Fruit fly (Drosophila melanogaster): Measurements from ENCODE around the gene CG17855.

DNA sequence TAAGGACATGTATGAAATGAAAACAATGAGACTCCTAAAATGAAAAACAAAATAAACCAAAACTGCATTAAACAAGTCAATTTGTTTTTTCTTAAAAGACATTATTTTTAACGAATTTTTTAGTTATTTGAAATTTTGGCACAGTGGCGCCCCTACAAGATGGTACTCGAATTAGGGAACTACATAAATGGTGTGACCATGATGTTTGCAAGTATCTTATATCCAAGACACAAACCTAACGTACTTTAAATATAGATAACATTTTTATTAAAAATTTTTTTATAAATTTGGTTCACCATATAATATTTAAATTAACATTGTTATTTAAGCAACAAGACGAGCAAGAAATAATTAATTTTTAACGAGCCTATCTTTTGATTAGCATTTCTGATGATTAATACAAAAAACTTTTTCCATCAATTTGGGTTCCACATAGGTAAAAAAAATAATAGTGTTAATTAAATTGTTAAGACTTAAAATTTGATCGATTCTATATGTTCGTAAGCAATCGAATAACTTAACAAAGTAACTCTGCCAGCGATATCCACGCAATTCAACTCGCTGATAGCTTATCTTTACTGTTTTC lies at the start of gene CG17855:
- no peak for TF ChIP-seq usp (GFP tag; optimal IDR thresholded peaks at IDR 0.05)
- TF ChIP-seq pan (optimal IDR thresholded peaks at IDR 0.05) = no peak
- TF ChIP-seq CG8478 (optimal IDR thresholded peaks at IDR 0.05) = no peak
- no peak for TF ChIP-seq Dll (optimal IDR thresholded peaks at IDR 0.05)
- no peak for TF ChIP-seq psq (optimal IDR thresholded peaks at IDR 0.05)
